Worm (Caenorhabditis elegans): ENCODE results near the gene sup-1.
A peak's percentile ranks its signal among the peaks of the same experiment; 100 is the strongest.

The sup-1 gene

DNA sequence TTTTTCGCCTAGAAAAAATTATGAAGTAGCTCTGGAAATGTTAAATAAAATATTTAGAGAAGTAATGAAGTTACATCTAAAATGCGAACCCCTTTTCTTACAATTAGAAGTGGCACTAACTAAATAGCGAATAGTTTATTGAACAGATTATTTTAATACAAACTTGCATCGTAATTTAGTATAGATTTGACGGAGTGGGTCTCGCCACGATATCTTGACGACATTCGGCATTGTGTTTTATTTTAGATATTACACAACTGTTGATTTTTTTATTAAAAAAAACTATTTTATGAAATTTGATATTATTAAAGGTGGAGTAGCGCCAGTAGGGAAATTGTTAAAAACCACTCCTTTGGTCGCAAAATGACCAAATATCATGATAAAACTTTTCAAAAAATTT is 47.5 kb downstream of the sup-1 start:
- TF ChIP-seq lin-15B (tag; optimal IDR thresholded peaks at IDR 0.05) = no peak

DNA sequence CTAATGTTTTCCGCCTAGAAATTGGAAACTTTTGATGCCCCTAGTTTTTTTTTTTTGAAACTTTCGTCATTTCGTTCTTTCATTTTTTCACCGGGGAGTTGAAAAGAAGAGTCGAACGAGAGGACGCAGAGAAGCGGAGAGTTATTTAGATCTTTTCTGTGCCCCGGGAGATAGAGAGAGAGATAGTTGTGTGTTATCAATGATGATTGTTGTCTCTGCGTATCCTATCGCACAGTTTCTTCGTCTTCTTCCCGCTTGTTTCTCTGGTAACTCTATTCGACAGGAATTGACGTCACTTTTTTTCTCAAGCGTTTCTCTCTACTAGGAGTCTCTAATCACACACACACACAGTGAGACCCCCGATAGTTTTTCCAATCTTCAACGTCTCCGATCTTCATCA is 48.1 kb downstream of the sup-1 start:
- TF ChIP-seq elt-2 (tag; optimal IDR thresholded peaks at IDR 0.05) (peak; percentile 96), nhr-76 (tag; optimal IDR thresholded peaks at IDR 0.05) (no peak), pha-4 (tag; optimal IDR thresholded peaks at IDR 0.05) (peak; percentile 78), unc-39 (tag; optimal IDR thresholded peaks at IDR 0.05) (no peak), nhr-77 (tag; optimal IDR thresholded peaks at IDR 0.05) (no peak), ceh-82 (tag; optimal IDR thresholded peaks at IDR 0.05) (no peak), snpc-4 (tag; optimal IDR thresholded peaks at IDR 0.05) (no peak), unc-62 (GFP tag; optimal IDR thresholded peaks at IDR 0.05) (peak; percentile 5), fkh-10 (GFP tag; optimal IDR thresholded peaks at IDR 0.05) (no peak), lin-15B (tag; optimal IDR thresholded peaks at IDR 0.05) (peak; percentile 8), nhr-25 (tag; optimal IDR thresholded peaks at IDR 0.05) (no peak), ceh-16 (tag; optimal IDR thresholded peaks at IDR 0.05) (no peak), nhr-11 (tag; optimal IDR thresholded peaks at IDR 0.05) (no peak), sea-2 (GFP tag; optimal IDR thresholded peaks at IDR 0.05) (no peak), R02D3.7 (tag; optimal IDR thresholded peaks at IDR 0.05) (peak; percentile 47), tbx-2 (tag; optimal IDR thresholded peaks at IDR 0.05) (no peak), jun-1 (tag; optimal IDR thresholded peaks at IDR 0.05) (peak; percentile 92), egl-5 (tag; optimal IDR thresholded peaks at IDR 0.05) (no peak), nhr-23 (tag; optimal IDR thresholded peaks at IDR 0.05) (peak; percentile 67), ZK546.5 (tag; optimal IDR thresholded peaks at IDR 0.05) (no peak), ztf-4 (tag; optimal IDR thresholded peaks at IDR 0.05) (no peak), ama-1 (optimal IDR thresholded peaks at IDR 0.05) (peak; percentile 3), fkh-2 (tag; optimal IDR thresholded peaks at IDR 0.05) (no peak), pqm-1 (tag; optimal IDR thresholded peaks at IDR 0.05) (peak; percentile 90), ceh-28 (tag; optimal IDR thresholded peaks at IDR 0.05) (no peak), lin-39 (tag; optimal IDR thresholded peaks at IDR 0.05) (no peak), elt-3 (tag; optimal IDR thresholded peaks at IDR 0.05) (peak in 2 of 3 experiments; percentile 19 to 78), skn-1 (tag; optimal IDR thresholded peaks at IDR 0.05) (peak; percentile 75), daf-12 (tag; optimal IDR thresholded peaks at IDR 0.05) (no peak), elt-1 (tag; optimal IDR thresholded peaks at IDR 0.05) (no peak), nhr-28 (tag; optimal IDR thresholded peaks at IDR 0.05) (no peak), fos-1 (tag; optimal IDR thresholded peaks at IDR 0.05) (no peak), ceh-9 (tag; optimal IDR thresholded peaks at IDR 0.05) (no peak), zag-1 (tag; optimal IDR thresholded peaks at IDR 0.05) (no peak), nhr-43 (tag; optimal IDR thresholded peaks at IDR 0.05; ENCODE audit: poor library complexity, severe bottlenecking) (peak; percentile 32), egl-27 (tag; optimal IDR thresholded peaks at IDR 0.05) (peak; percentile 41), nfya-1 (tag; optimal IDR thresholded peaks at IDR 0.05; ENCODE audit: insufficient read depth) (peak; percentile 35), lsy-12 (tag; optimal IDR thresholded peaks at IDR 0.05) (peak; percentile 16)

DNA sequence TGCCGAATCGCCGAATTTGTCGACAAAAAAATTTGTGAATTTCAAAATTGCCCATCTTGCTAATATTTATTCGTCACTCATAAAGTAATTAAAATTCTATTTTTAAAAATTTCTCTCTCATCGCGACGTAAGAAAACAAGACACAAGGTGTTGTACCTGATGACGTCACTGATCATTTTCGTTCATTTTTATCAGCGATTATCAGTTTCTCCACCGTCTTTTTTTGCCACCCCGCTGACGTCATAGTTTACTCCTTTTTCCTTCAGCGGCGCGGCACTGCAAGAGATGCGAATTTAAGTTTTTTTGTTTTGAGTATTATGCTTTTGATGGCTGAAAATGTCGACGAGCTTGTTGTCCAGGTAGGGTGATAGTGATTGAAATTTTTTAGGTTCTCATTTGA is 52.7 kb downstream of the sup-1 start:
- TF ChIP-seq nhr-23 (tag; optimal IDR thresholded peaks at IDR 0.05) (no peak), ztf-4 (tag; optimal IDR thresholded peaks at IDR 0.05) (no peak), ama-1 (optimal IDR thresholded peaks at IDR 0.05) (no peak), pha-4 (tag; optimal IDR thresholded peaks at IDR 0.05) (peak; percentile 31), nfya-1 (tag; optimal IDR thresholded peaks at IDR 0.05; ENCODE audit: insufficient read depth) (no peak), skn-1 (tag; optimal IDR thresholded peaks at IDR 0.05) (no peak), jun-1 (tag; optimal IDR thresholded peaks at IDR 0.05) (peak; percentile 30), elt-1 (tag; optimal IDR thresholded peaks at IDR 0.05) (no peak), pqm-1 (tag; optimal IDR thresholded peaks at IDR 0.05) (peak; percentile 73), ceh-28 (tag; optimal IDR thresholded peaks at IDR 0.05) (peak; percentile 4), nhr-43 (tag; optimal IDR thresholded peaks at IDR 0.05; ENCODE audit: poor library complexity, severe bottlenecking) (no peak), nhr-77 (tag; optimal IDR thresholded peaks at IDR 0.05) (no peak), fos-1 (tag; optimal IDR thresholded peaks at IDR 0.05) (no peak), elt-2 (tag; optimal IDR thresholded peaks at IDR 0.05) (peak; percentile 92)

DNA sequence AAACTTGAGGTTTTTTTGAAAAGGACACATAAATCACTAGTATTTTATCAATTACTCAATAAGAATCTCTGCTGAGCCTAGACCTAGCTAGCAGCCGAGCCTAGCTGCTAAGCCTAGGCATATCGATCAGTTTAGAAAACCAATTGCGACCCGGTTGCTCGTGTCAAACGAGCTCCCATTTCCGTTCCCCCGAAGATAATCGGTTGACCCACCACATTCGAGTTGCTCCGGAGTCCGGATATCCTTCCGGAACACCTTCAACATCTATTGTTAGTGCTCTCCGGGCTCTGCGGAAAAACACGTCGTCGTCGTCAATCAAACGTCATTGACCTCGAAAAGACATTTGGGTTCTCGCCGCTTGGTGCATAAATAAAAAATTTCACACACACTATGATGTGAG is 53.6 kb downstream of the sup-1 start:
- TF ChIP-seq tbx-2 (tag; optimal IDR thresholded peaks at IDR 0.05) (peak; percentile 56), nhr-67 (tag; optimal IDR thresholded peaks at IDR 0.05) (no peak)

Measured in whole organism, L3 larva.